Worm (Caenorhabditis elegans): ENCODE measurements around the gene fkh-5.

DNA sequence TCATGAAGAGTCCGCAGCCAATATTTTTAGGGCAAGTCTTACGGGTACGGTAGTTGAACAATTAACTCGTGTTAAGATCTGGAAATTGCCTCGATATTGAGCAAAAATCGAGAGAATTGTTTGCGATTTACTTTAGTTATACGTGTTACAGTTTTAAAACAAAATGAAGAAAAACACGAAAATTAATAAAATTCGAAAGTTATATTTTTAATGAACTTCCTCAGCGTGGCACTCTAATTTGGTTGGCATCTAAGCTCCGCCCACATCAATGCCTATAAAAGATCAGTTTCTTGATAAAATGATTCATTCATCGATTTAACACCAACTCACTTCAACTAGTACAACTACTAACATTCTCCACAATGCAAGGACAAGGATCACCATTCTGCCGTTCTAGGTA lies 26.0 kb downstream of the fkh-5 start, which contains the start of gene gipc-1:
- TF ChIP-seq med-1 (GFP tag; optimal IDR thresholded peaks at IDR 0.05; ENCODE audit: insufficient read depth) (no peak), flt-1 (GFP tag; IDR thresholded peaks at IDR 0.05) (no peak), tab-1 (GFP tag; IDR thresholded peaks at IDR 0.05) (no peak), T22C8.4 (GFP tag; IDR thresholded peaks at IDR 0.05) (no peak), ztf-29 (GFP tag; IDR thresholded peaks at IDR 0.05) (no peak), ref-1 (GFP tag; conservative IDR thresholded peaks at IDR 0.05) (no peak), cog-1 (tag; optimal IDR thresholded peaks at IDR 0.05) (no peak)
